Fruit fly (Drosophila melanogaster): ENCODE data around the gene CG43450.

dm6 chr3R:12214201-12214600 lies 19.1 kb downstream of the CG43450 start, which contains the start of gene CG14742:
- no peak for TF ChIP-seq CTCF (optimal IDR thresholded peaks at IDR 0.05)
- TF ChIP-seq CG8478 (optimal IDR thresholded peaks at IDR 0.05), result no peak

Data from S2 (cell line).